Worm (Caenorhabditis elegans): ENCODE results near the gene tbx-33.

ce11 chrIII:11612371-11612770 lies 24.3 kb downstream of the tbx-33 start, which contains the start of the genes Y66A7A.9 and Y66A7A.4:
- no peak for TF ChIP-seq med-1 (GFP tag; optimal IDR thresholded peaks at IDR 0.05; ENCODE audit: insufficient read depth)
- TF ChIP-seq ztf-29 (GFP tag; IDR thresholded peaks at IDR 0.05): no peak
- no peak for TF ChIP-seq ref-1 (GFP tag; conservative IDR thresholded peaks at IDR 0.05)
- TF ChIP-seq flt-1 (GFP tag; IDR thresholded peaks at IDR 0.05): no peak
- TF ChIP-seq ztf-23 (GFP tag; IDR thresholded peaks at IDR 0.05): no peak
- no peak for TF ChIP-seq tab-1 (GFP tag; IDR thresholded peaks at IDR 0.05)
- TF ChIP-seq T22C8.4 (GFP tag; IDR thresholded peaks at IDR 0.05): no peak
- TF ChIP-seq klf-2 (GFP tag; conservative IDR thresholded peaks at IDR 0.05): no peak

Measured in whole organism, midembryonic.